Worm (Caenorhabditis elegans) whole organism, L3 larva: ENCODE data around the gene syx-18.

ENCODE experiments used
- aly-2 ChIP-seq: fragments of 150-350 bp; optimal IDR thresholded peaks from 2 replicates; lab custom pipeline; 2014; ENCODE audit warnings: missing biosample characterization, missing genetic modification characterization
- fos-1 ChIP-seq: fragments of 150-350 bp; optimal IDR thresholded peaks from 2 replicates; lab custom pipeline; 2014; ENCODE audit warnings: missing biosample characterization, missing genetic modification characterization
- jun-1 ChIP-seq: fragments of 150-350 bp; optimal IDR thresholded peaks from 2 replicates; lab custom pipeline; 2014; ENCODE audit warnings: missing biosample characterization, missing genetic modification reagents, missing genetic modification characterization
- lin-39 ChIP-seq: fragments of 150-350 bp; optimal IDR thresholded peaks from 2 replicates; lab custom pipeline; 2018; ENCODE audit warnings: missing biosample characterization, missing genetic modification reagents, missing genetic modification characterization
- nhr-12 ChIP-seq: fragments of 150-350 bp; optimal IDR thresholded peaks from 2 replicates; lab custom pipeline; 2014; ENCODE audit warnings: missing biosample characterization, missing genetic modification characterization
- nhr-25 ChIP-seq: sonication (generic microtip); optimal IDR thresholded peaks from 2 replicates; lab custom pipeline; 2017; ENCODE audit warnings: missing biosample characterization, missing genetic modification characterization
- nhr-76 ChIP-seq: fragments of 150-350 bp; sonication (generic microtip); optimal IDR thresholded peaks from 5 replicates; lab custom pipeline; 2014; ENCODE audit warnings: missing biosample characterization, missing genetic modification characterization
- pha-4 ChIP-seq: fragments of 150-350 bp; optimal IDR thresholded peaks from 2 replicates; lab custom pipeline; 2014; ENCODE audit warnings: missing biosample characterization, missing genetic modification reagents, missing genetic modification characterization
- snpc-4 ChIP-seq: fragments of 150-350 bp; optimal IDR thresholded peaks from 2 replicates; lab custom pipeline; 2014; ENCODE audit warnings: missing biosample characterization, missing genetic modification characterization
- unc-39 ChIP-seq: sonication (generic microtip); optimal IDR thresholded peaks from 4 replicates; lab custom pipeline; 2017; ENCODE audit warnings: missing biosample characterization, missing genetic modification characterization
- unc-62 ChIP-seq: fragments of 150-350 bp; sonication (generic microtip); optimal IDR thresholded peaks from 4 replicates; lab custom pipeline; 2014; ENCODE audit warnings: missing biosample characterization, missing genetic modification reagents, missing genetic modification characterization

ce11 chrV:6684541-6684940 is 29.3 kb upstream of the syx-18 start:
- no peak for TF ChIP-seq nhr-12 (tag; lab: Kevin White, UChicago)
- TF ChIP-seq pha-4 (tag; lab: Kevin White, UChicago), result no peak
- no peak for TF ChIP-seq nhr-25 (tag; lab: Kevin White, UChicago)
- no peak for TF ChIP-seq snpc-4
- TF ChIP-seq unc-39 (tag; lab: Kevin White, UChicago), result no peak
- TF ChIP-seq aly-2, result no peak
- no peak for TF ChIP-seq fos-1
- TF ChIP-seq jun-1, result no peak
- no peak for TF ChIP-seq lin-39 (tag; lab: Kevin White, UChicago)
- no peak for TF ChIP-seq unc-62 (GFP tag; lab: Kevin White, UChicago)
- TF ChIP-seq nhr-76 (tag; lab: Kevin White, UChicago), result no peak
